Fruit fly (Drosophila melanogaster) whole organism, prepupa: Measurements from ENCODE around the gene sunz.

Experiments used
- Blimp-1 ChIP-seq: fragments of 200-800 bp; sonication (Bioruptor generic); optimal IDR thresholded peaks from 3 replicates; lab custom pipeline; 2017; ENCODE audit warnings: missing biosample characterization, missing genetic modification characterization, mild to moderate bottlenecking, moderate library complexity, missing genetic modification reagents
- CG10631 ChIP-seq: fragments of 200-800 bp; sonication (Bioruptor generic); optimal IDR thresholded peaks from 2 replicates; lab custom pipeline; 2016; ENCODE audit warnings: missing biosample characterization, missing genetic modification characterization
- CG10669 ChIP-seq: fragments of 200-800 bp; sonication (Bioruptor generic); optimal IDR thresholded peaks from 3 replicates; lab custom pipeline; 2018; ENCODE audit warnings: missing biosample characterization, mild to moderate bottlenecking, missing genetic modification characterization, moderate library complexity
- CG15336 ChIP-seq: fragments of 200-800 bp; sonication (Bioruptor generic); IDR thresholded peaks from 2 replicates; pipeline ENCODE4 v1.3.6; 2022; ENCODE audit warnings: missing biosample characterization, missing genetic modification characterization
- CG1621 ChIP-seq: fragments of 200-800 bp; sonication (Bioruptor generic); optimal IDR thresholded peaks from 3 replicates; lab custom pipeline; 2018; ENCODE audit warnings: missing biosample characterization, mild to moderate bottlenecking, missing genetic modification characterization
- CG16779 ChIP-seq: fragments of 200-800 bp; sonication (Bioruptor generic); optimal IDR thresholded peaks from 3 replicates; lab custom pipeline; 2017; ENCODE audit warnings: missing biosample characterization, mild to moderate bottlenecking, missing genetic modification characterization
- CG31627 ChIP-seq: fragments of 200-800 bp; sonication (Bioruptor generic); optimal IDR thresholded peaks from 3 replicates; lab custom pipeline; 2016; ENCODE audit warnings: missing biosample characterization, missing genetic modification characterization
- CG6163 ChIP-seq: fragments of 200-800 bp; sonication (Bioruptor generic); IDR thresholded peaks from 3 replicates; pipeline ENCODE4 v1.3.6; 2022; ENCODE audit warnings: missing biosample characterization, missing genetic modification characterization
- CG6792 ChIP-seq: fragments of 200-800 bp; sonication (Bioruptor generic); optimal IDR thresholded peaks from 3 replicates; lab custom pipeline; 2016; ENCODE audit warnings: missing biosample characterization, missing genetic modification characterization
- CG6854 ChIP-seq: fragments of 200-800 bp; sonication (Bioruptor generic); optimal IDR thresholded peaks from 2 replicates; lab custom pipeline; 2017; ENCODE audit warnings: missing biosample characterization, mild to moderate bottlenecking, missing genetic modification characterization
- CG7368 ChIP-seq: fragments of 200-800 bp; sonication (Bioruptor generic); optimal IDR thresholded peaks from 3 replicates; lab custom pipeline; 2016; ENCODE audit warnings: missing biosample characterization, missing genetic modification characterization
- CG8119 ChIP-seq: fragments of 200-800 bp; sonication (Bioruptor generic); IDR thresholded peaks from 3 replicates; pipeline ENCODE4 v1.3.6; 2022; ENCODE audit warnings: missing biosample characterization, missing genetic modification characterization
- CG8319 ChIP-seq: fragments of 200-800 bp; sonication (Bioruptor generic); optimal IDR thresholded peaks from 3 replicates; lab custom pipeline; 2016; ENCODE audit warnings: missing biosample characterization, missing genetic modification characterization
- CG8632 ChIP-seq: fragments of 200-800 bp; sonication (Bioruptor generic); optimal IDR thresholded peaks from 3 replicates; lab custom pipeline; 2016; ENCODE audit warnings: missing biosample characterization, missing genetic modification characterization
- CG9139 ChIP-seq: fragments of 200-800 bp; sonication (Bioruptor generic); optimal IDR thresholded peaks from 3 replicates; lab custom pipeline; 2017; ENCODE audit warnings: missing biosample characterization, mild to moderate bottlenecking, missing genetic modification characterization
- Eip75B ChIP-seq: fragments of 200-800 bp; sonication (Bioruptor generic); optimal IDR thresholded peaks from 3 replicates; lab custom pipeline; 2016; ENCODE audit warnings: missing biosample characterization, missing genetic modification characterization
- Eip78C ChIP-seq: fragments of 200-800 bp; sonication (Bioruptor generic); peaks from one replicate; lab custom pipeline; 2016; ENCODE audit warnings: missing biosample characterization, missing genetic modification characterization
- Eip93F ChIP-seq: fragments of 200-800 bp; sonication (Bioruptor generic); optimal IDR thresholded peaks from 2 replicates; lab custom pipeline; 2016; ENCODE audit warnings: missing biosample characterization, mild to moderate bottlenecking, missing genetic modification characterization
- Ets21C ChIP-seq: fragments of 200-800 bp; sonication (Bioruptor generic); optimal IDR thresholded peaks from 3 replicates; lab custom pipeline; 2016; ENCODE audit warnings: missing biosample characterization, missing genetic modification characterization
- Gug ChIP-seq: fragments of 200-800 bp; sonication (Bioruptor generic); IDR thresholded peaks from 2 replicates; pipeline ENCODE4 v1.3.6; 2022; ENCODE audit warnings: missing biosample characterization, missing genetic modification characterization
- Hr38 ChIP-seq: sonication (Bioruptor generic); optimal IDR thresholded peaks from 2 replicates; lab custom pipeline; 2016; ENCODE audit warnings: missing biosample characterization, missing genetic modification characterization
- Lpt ChIP-seq: fragments of 200-800 bp; sonication (Bioruptor generic); optimal IDR thresholded peaks from 3 replicates; lab custom pipeline; 2016; ENCODE audit warnings: missing biosample characterization, missing genetic modification characterization
- Met ChIP-seq: fragments of 200-800 bp; sonication (Bioruptor generic); optimal IDR thresholded peaks from 3 replicates; lab custom pipeline; 2016; ENCODE audit warnings: missing biosample characterization, missing genetic modification characterization
- OdsH ChIP-seq: fragments of 200-800 bp; sonication (Bioruptor generic); optimal IDR thresholded peaks from 3 replicates; lab custom pipeline; 2016; ENCODE audit warnings: missing biosample characterization, missing genetic modification characterization
- Sox102F ChIP-seq: fragments of 200-800 bp; sonication (Bioruptor generic); optimal IDR thresholded peaks from 2 replicates; lab custom pipeline; 2016; ENCODE audit warnings: missing biosample characterization, mild to moderate bottlenecking, missing genetic modification characterization
- Sox14 ChIP-seq: fragments of 200-800 bp; sonication (Bioruptor generic); optimal IDR thresholded peaks from 3 replicates; lab custom pipeline; 2016; ENCODE audit warnings: missing biosample characterization, missing genetic modification characterization
- Sox15 ChIP-seq: fragments of 200-800 bp; sonication (Bioruptor generic); optimal IDR thresholded peaks from 3 replicates; lab custom pipeline; 2016; ENCODE audit warnings: missing biosample characterization, missing genetic modification characterization
- achi ChIP-seq: fragments of 200-800 bp; sonication (Bioruptor generic); optimal IDR thresholded peaks from 3 replicates; lab custom pipeline; 2016; ENCODE audit warnings: missing biosample characterization, missing genetic modification characterization
- cyc ChIP-seq: fragments of 200-800 bp; sonication (Bioruptor generic); optimal IDR thresholded peaks from 3 replicates; lab custom pipeline; 2016; ENCODE audit warnings: missing biosample characterization, missing genetic modification characterization
- eg ChIP-seq: fragments of 200-800 bp; sonication (Bioruptor generic); IDR thresholded peaks from 3 replicates; pipeline ENCODE4 v1.3.6; 2022; ENCODE audit warnings: missing biosample characterization, missing genetic modification characterization
- esn ChIP-seq: fragments of 200-800 bp; sonication (Bioruptor generic); optimal IDR thresholded peaks from 2 replicates; lab custom pipeline; 2016; ENCODE audit warnings: missing biosample characterization, mild to moderate bottlenecking, missing genetic modification characterization, moderate library complexity
- fd59A ChIP-seq: fragments of 200-800 bp; sonication (Bioruptor generic); optimal IDR thresholded peaks from 2 replicates; lab custom pipeline; 2017; ENCODE audit warnings: missing biosample characterization, mild to moderate bottlenecking, missing genetic modification characterization, missing genetic modification reagents
- pdm3 ChIP-seq: fragments of 200-800 bp; sonication (Bioruptor generic); optimal IDR thresholded peaks from 3 replicates; lab custom pipeline; 2016; ENCODE audit warnings: missing biosample characterization, missing genetic modification characterization
- spab ChIP-seq: fragments of 200-800 bp; sonication (Bioruptor generic); optimal IDR thresholded peaks from 2 replicates; lab custom pipeline; 2017; ENCODE audit warnings: missing biosample characterization, mild to moderate bottlenecking, missing genetic modification characterization, missing genetic modification reagents
- topi ChIP-seq: fragments of 200-800 bp; sonication (Bioruptor generic); optimal IDR thresholded peaks from 3 replicates; lab custom pipeline; 2016; ENCODE audit warnings: missing biosample characterization, missing genetic modification characterization
- vri ChIP-seq: fragments of 200-800 bp; sonication (Bioruptor generic); optimal IDR thresholded peaks from 3 replicates; lab custom pipeline; 2016; ENCODE audit warnings: missing biosample characterization, mild to moderate bottlenecking, missing genetic modification characterization

sunz gene

dm6 chr3R:6629221-6629620 is 730 bp upstream of the sunz start, which contains the start of gene CG15177:
TSS of gene CG15177 (minus strand) at chr3R:6629321.
- TF ChIP-seq Sox14 (GFP tag; lab: Kevin White, UChicago) (no peak), CG7368 (GFP tag; lab: Kevin White, UChicago) (no peak), CG31627 (GFP tag; lab: Kevin White, UChicago) (no peak), CG10669 (GFP tag; lab: Kevin White, UChicago) (no peak), spab (GFP tag; lab: Kevin White, UChicago) (no peak), eg (GFP tag; lab: Robert Waterston, UW) (no peak), CG10631 (no peak), Sox102F (GFP tag; lab: Kevin White, UChicago) (no peak), CG1621 (tag; lab: Kevin White, UChicago) (no peak), Eip78C (no peak), pdm3 (GFP tag; lab: Kevin White, UChicago) (no peak), Blimp-1 (GFP tag; lab: Kevin White, UChicago) (no peak), Lpt (GFP tag; lab: Kevin White, UChicago) (no peak), Hr38 (GFP tag; lab: Kevin White, UChicago) (no peak), achi (no peak)

DNA sequence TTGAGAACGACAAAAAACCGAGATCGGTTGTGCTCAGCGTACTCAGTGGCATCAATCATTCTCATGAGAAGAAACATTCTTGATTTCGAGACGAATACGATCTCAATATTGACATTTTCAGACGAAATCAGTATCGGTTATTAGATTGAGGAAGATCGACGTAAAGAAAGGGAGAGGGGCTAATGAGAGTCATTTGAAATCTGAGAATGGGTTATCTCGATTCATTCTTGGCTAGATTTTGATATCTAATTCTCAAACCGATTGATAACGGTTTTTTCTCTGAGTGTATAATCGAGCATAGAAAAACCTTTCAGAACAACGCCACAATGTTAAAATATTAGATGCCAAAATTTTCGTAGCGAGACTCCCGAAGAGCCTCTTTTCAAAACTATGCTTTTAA is 11.0 kb downstream of the sunz start, which contains the start of gene CG31286:
CG31286 (plus strand) TSS at position 301 of the 400 bp plus-strand sequence.
- TF ChIP-seq Eip78C, result no peak
- no peak for TF ChIP-seq CG10631
- no peak for TF ChIP-seq CG8119
- TF ChIP-seq Sox15, result no peak
- no peak for TF ChIP-seq Eip75B (GFP tag; lab: Kevin White, UChicago)
- no peak for TF ChIP-seq cyc (GFP tag; lab: Kevin White, UChicago)
- no peak for TF ChIP-seq CG6792 (GFP tag; lab: Kevin White, UChicago)
- TF ChIP-seq Sox14 (GFP tag; lab: Kevin White, UChicago), result no peak
- TF ChIP-seq fd59A, result no peak

- TF ChIP-seq Met, result no peak
- no peak for TF ChIP-seq OdsH (GFP tag; lab: Kevin White, UChicago)
- no peak for TF ChIP-seq CG1621 (tag; lab: Kevin White, UChicago)
- no peak for TF ChIP-seq CG10669 (GFP tag; lab: Kevin White, UChicago)
- TF ChIP-seq CG6854 (GFP tag; lab: Kevin White, UChicago), result no peak
- TF ChIP-seq CG8319 (GFP tag; lab: Kevin White, UChicago), result no peak
- no peak for TF ChIP-seq CG15336 (GFP tag; lab: Robert Waterston, UW)
- TF ChIP-seq CG8632 (GFP tag; lab: Kevin White, UChicago), result no peak
- no peak for TF ChIP-seq vri (GFP tag; lab: Kevin White, UChicago)
- TF ChIP-seq Hr38 (GFP tag; lab: Kevin White, UChicago), result no peak
- no peak for TF ChIP-seq CG31627 (GFP tag; lab: Kevin White, UChicago)
- TF ChIP-seq CG16779, result no peak
- no peak for TF ChIP-seq CG9139
- TF ChIP-seq Eip93F (GFP tag; lab: Kevin White, UChicago), result no peak
- no peak for TF ChIP-seq Ets21C (GFP tag; lab: Kevin White, UChicago)
- no peak for TF ChIP-seq esn (GFP tag; lab: Kevin White, UChicago)
- TF ChIP-seq CG7368 (GFP tag; lab: Kevin White, UChicago), result no peak
- no peak for TF ChIP-seq Gug (GFP tag; lab: Robert Waterston, UW)
These were observed 14.4 kb downstream of the sunz start, which contains the start of gene Ass for dm6 chr3R:6644334-6644733. TSS of gene Ass (minus strand) at chr3R:6644434.

DNA sequence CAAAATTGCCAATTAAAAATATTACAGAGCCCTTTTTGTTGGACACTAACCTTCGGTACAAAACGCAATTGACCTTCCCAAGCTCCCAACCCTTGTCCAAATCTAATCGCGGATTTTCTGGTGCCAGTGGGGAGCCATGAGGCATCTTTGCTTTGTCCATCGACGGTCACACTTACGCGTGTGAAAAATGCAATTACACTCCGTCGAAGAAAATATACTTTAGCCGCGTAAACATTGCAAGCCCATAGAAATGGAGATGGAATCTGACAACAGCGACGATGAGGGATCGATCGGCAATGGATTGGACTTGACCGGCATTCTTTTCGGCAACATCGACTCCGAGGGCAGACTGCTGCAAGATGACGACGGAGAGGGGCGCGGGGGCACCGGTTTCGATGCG is 16.8 kb downstream of the sunz start, which contains the start of gene Taf1:
Taf1 (plus strand) TSS at position 150 of the 400 bp plus-strand sequence.
- TF ChIP-seq topi (GFP tag; lab: Kevin White, UChicago) (no peak), OdsH (GFP tag; lab: Kevin White, UChicago) (no peak), CG6163 (GFP tag; lab: Robert Waterston, UW) (no peak), fd59A (no peak)
